Fruit fly (Drosophila melanogaster) whole organism, adult: ENCODE data around the gene CG6168.

Source experiments
- cnc ChIP-seq, 2 experiments: fragments of >200 bp; optimal IDR thresholded peaks; 2 replicates each; lab custom pipeline; 2017
- tj ChIP-seq: fragments of 200-800 bp; sonication (Bioruptor generic); optimal IDR thresholded peaks from 3 replicates; lab custom pipeline; 2017; ENCODE audit warnings: missing biosample characterization, mild to moderate bottlenecking, missing genetic modification characterization, moderate library complexity

DNA sequence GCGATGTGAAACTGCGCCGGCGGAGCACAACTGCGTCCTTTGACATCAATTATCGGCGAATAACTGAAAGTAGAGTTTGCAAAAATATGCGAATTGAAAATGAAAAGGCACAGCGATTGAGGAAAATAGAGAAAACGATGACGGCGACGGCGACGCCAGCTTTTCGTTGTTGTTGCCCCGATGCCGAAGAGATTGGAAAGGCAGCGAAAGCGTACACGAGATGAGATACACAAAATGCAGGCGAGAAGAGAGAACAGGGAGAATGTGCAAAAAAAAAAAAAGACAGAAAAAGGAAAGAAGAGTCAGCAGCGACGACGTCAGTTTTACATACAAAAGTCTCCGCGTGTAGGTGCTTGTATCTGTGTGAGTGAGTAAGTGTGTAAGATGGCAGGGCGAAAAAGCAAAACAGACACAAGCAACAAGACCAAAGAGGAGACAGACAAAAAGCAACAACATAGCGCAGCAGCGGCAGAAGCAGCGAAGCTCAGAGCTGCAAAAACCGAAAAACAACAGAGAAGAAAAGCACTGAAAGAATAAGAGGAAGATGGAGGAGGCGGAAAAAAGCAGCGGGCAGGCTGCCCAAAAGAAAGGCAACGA lies 43.4 kb upstream of the CG6168 start, which contains the start of gene CG6163:
- TF ChIP-seq cnc (optimal IDR thresholded peaks at IDR 0.05; lab: Kevin White, UChicago) (no peak), tj (GFP tag; lab: Kevin White, UChicago) (peak; percentile 44)
